Fruit fly (Drosophila melanogaster) whole organism, embryonic: ENCODE results near the gene CG9616.

Experiments
- Adf1 ChIP-seq: fragments of 200-800 bp; sonication (Bioruptor generic); IDR thresholded peaks from 2 replicates; pipeline ENCODE4 v1.3.6; 2022; ENCODE audit warnings: missing biosample characterization, missing genetic modification characterization
- Bdp1 ChIP-seq: fragments of 200-800 bp; sonication (Bioruptor generic); optimal IDR thresholded peaks from 3 replicates; lab custom pipeline; 2016; ENCODE audit warnings: missing biosample characterization, missing genetic modification characterization
- CG10274 ChIP-seq: fragments of 200-800 bp; sonication (Bioruptor generic); optimal IDR thresholded peaks from 3 replicates; lab custom pipeline; 2017; ENCODE audit warnings: missing biosample characterization, mild to moderate bottlenecking, missing genetic modification characterization
- CG11093 ChIP-seq: fragments of 200-800 bp; sonication (Bioruptor generic); IDR thresholded peaks from 3 replicates; pipeline ENCODE4 v1.3.6; 2022; ENCODE audit warnings: missing biosample characterization, missing genetic modification characterization
- CG12219 ChIP-seq: fragments of 200-800 bp; sonication (Bioruptor generic); optimal IDR thresholded peaks from 3 replicates; lab custom pipeline; 2018; ENCODE audit warnings: missing biosample characterization, mild to moderate bottlenecking, missing genetic modification characterization
- CG12236 ChIP-seq: fragments of 200-800 bp; sonication (Bioruptor generic); optimal IDR thresholded peaks from 2 replicates; lab custom pipeline; 2016; ENCODE audit warnings: missing biosample characterization, missing genetic modification characterization
- CG13287 ChIP-seq: fragments of 200-800 bp; sonication (Bioruptor generic); IDR thresholded peaks from 2 replicates; pipeline ENCODE4 v1.3.6; 2022; ENCODE audit warnings: missing biosample characterization, missing genetic modification characterization; ENCODE audit not compliant: partially characterized antibody
- CG13775 ChIP-seq: fragments of 200-800 bp; sonication (Bioruptor generic); optimal IDR thresholded peaks from 3 replicates; lab custom pipeline; 2017; ENCODE audit warnings: missing biosample characterization, mild to moderate bottlenecking, missing genetic modification characterization
- CG14441 ChIP-seq: fragments of 200-800 bp; sonication (Bioruptor generic); IDR thresholded peaks from 2 replicates; pipeline ENCODE4 v1.3.6; 2022; ENCODE audit warnings: missing biosample characterization, missing genetic modification characterization
- CG16779 ChIP-seq: fragments of 200-800 bp; sonication (Bioruptor generic); IDR thresholded peaks from 2 replicates; pipeline ENCODE4 v1.3.6; 2022; ENCODE audit warnings: missing biosample characterization, missing genetic modification characterization
- CG17361 ChIP-seq: fragments of 200-800 bp; sonication (Bioruptor generic); IDR thresholded peaks from 3 replicates; pipeline ENCODE4 v1.3.6; 2022; ENCODE audit warnings: missing biosample characterization, missing genetic modification characterization
- CG18476 ChIP-seq: fragments of 200-800 bp; sonication (Bioruptor generic); optimal IDR thresholded peaks from 2 replicates; lab custom pipeline; 2016; ENCODE audit warnings: missing biosample characterization, mild to moderate bottlenecking, missing genetic modification characterization
- CG18619 ChIP-seq: fragments of 200-800 bp; sonication (Bioruptor generic); optimal IDR thresholded peaks from 3 replicates; lab custom pipeline; 2017; ENCODE audit warnings: missing biosample characterization, mild to moderate bottlenecking, missing genetic modification characterization
- CG2678 ChIP-seq: fragments of 200-800 bp; sonication (Bioruptor generic); optimal IDR thresholded peaks from 3 replicates; lab custom pipeline; 2019; ENCODE audit warnings: missing biosample characterization, mild to moderate bottlenecking, missing genetic modification characterization, moderate library complexity
- CG2712 ChIP-seq: fragments of 200-800 bp; optimal IDR thresholded peaks from 3 replicates; lab custom pipeline; 2019; ENCODE audit warnings: missing biosample characterization, mild to moderate bottlenecking, missing genetic modification characterization, moderate library complexity
- CG3847 ChIP-seq: fragments of 200-800 bp; sonication (Bioruptor generic); IDR thresholded peaks from 2 replicates; pipeline ENCODE4 v1.3.6; 2022; ENCODE audit warnings: missing biosample characterization, missing genetic modification characterization
- CG4360 ChIP-seq: fragments of 200-800 bp; sonication (Bioruptor generic); IDR thresholded peaks from 2 replicates; pipeline ENCODE4 v1.3.6; 2022; ENCODE audit warnings: missing biosample characterization, missing genetic modification characterization
- CG4424 ChIP-seq: fragments of 200-800 bp; sonication (Bioruptor generic); optimal IDR thresholded peaks from 3 replicates; lab custom pipeline; 2016; ENCODE audit warnings: missing biosample characterization, missing genetic modification characterization
- CG8924 ChIP-seq: fragments of 200-800 bp; optimal IDR thresholded peaks from 3 replicates; lab custom pipeline; 2019; ENCODE audit warnings: missing biosample characterization, mild to moderate bottlenecking, missing genetic modification characterization, moderate library complexity
- CG9817 ChIP-seq: fragments of 200-800 bp; sonication (Bioruptor generic); optimal IDR thresholded peaks from 2 replicates; lab custom pipeline; 2018; ENCODE audit warnings: missing biosample characterization, mild to moderate bottlenecking, missing genetic modification characterization, moderate library complexity
- CG9876 ChIP-seq: fragments of 200-800 bp; sonication (Bioruptor generic); optimal IDR thresholded peaks from 2 replicates; lab custom pipeline; 2016; ENCODE audit warnings: missing biosample characterization, missing genetic modification characterization
- CTCF ChIP-seq: fragments of 200-800 bp; sonication (Bioruptor generic); optimal IDR thresholded peaks from 2 replicates; lab custom pipeline; 2017; ENCODE audit warnings: missing biosample characterization, mild to moderate bottlenecking, missing genetic modification characterization, moderate library complexity
- Dip3 ChIP-seq: fragments of 200-800 bp; sonication (Bioruptor generic); optimal IDR thresholded peaks from 3 replicates; lab custom pipeline; 2016; ENCODE audit warnings: missing biosample characterization, missing genetic modification characterization
- Elba2 ChIP-seq: fragments of 200-800 bp; sonication (Bioruptor generic); optimal IDR thresholded peaks from 3 replicates; lab custom pipeline; 2016; ENCODE audit warnings: missing biosample characterization, missing genetic modification characterization
- Ets97D ChIP-seq: fragments of 200-800 bp; sonication (Bioruptor generic); optimal IDR thresholded peaks from 3 replicates; lab custom pipeline; 2016; ENCODE audit warnings: missing biosample characterization, missing genetic modification characterization
- Gsc ChIP-seq: fragments of 200-800 bp; sonication (Bioruptor generic); IDR thresholded peaks from 2 replicates; pipeline ENCODE4 v1.3.6; 2022; ENCODE audit warnings: missing biosample characterization, missing genetic modification characterization
- HHEX ChIP-seq: fragments of 200-800 bp; sonication (Bioruptor generic); optimal IDR thresholded peaks from 3 replicates; lab custom pipeline; 2017; ENCODE audit warnings: missing biosample characterization, mild to moderate bottlenecking, missing genetic modification characterization, missing genetic modification reagents
- HLH54F ChIP-seq: fragments of 200-800 bp; sonication (Bioruptor generic); optimal IDR thresholded peaks from 3 replicates; lab custom pipeline; 2016; ENCODE audit warnings: missing biosample characterization, missing genetic modification characterization
- Hr39 ChIP-seq: fragments of >200 bp; optimal IDR thresholded peaks from 2 replicates; lab custom pipeline; 2017
- Hr78 ChIP-seq, 2 experiments: fragments of 200-800 bp in 1 of 2; fragments of >200 bp in 1 of 2; sonication (Bioruptor generic) in 1 of 2; optimal IDR thresholded peaks; 2 replicates each; lab custom pipeline; 2017 to 2019; ENCODE audit warnings: missing biosample characterization in 2 of 2, missing genetic modification characterization in 2 of 2, mild to moderate bottlenecking in 1 of 2, moderate library complexity in 1 of 2
- MBD-R2 ChIP-seq: fragments of 200-800 bp; sonication (Bioruptor generic); IDR thresholded peaks from 2 replicates; pipeline ENCODE4 v1.3.6; 2022; ENCODE audit warnings: missing biosample characterization, missing genetic modification characterization
- Nf-YB ChIP-seq: fragments of 200-800 bp; sonication (Bioruptor generic); optimal IDR thresholded peaks from 3 replicates; lab custom pipeline; 2019; ENCODE audit warnings: missing biosample characterization, mild to moderate bottlenecking, missing genetic modification characterization, moderate library complexity
- NfI ChIP-seq: fragments of 200-800 bp; sonication (Bioruptor generic); optimal IDR thresholded peaks from 3 replicates; lab custom pipeline; 2018; ENCODE audit warnings: missing biosample characterization, mild to moderate bottlenecking, missing genetic modification characterization, moderate library complexity
- Oli ChIP-seq: fragments of 200-800 bp; sonication (Bioruptor generic); optimal IDR thresholded peaks from 2 replicates; lab custom pipeline; 2018; ENCODE audit warnings: missing biosample characterization, mild to moderate bottlenecking, missing genetic modification characterization, moderate library complexity
- Pdp1 ChIP-seq, 2 experiments: fragments of 200-800 bp; sonication (Bioruptor generic); optimal IDR thresholded peaks; 3 replicates each; lab custom pipeline; 2016; ENCODE audit warnings: missing biosample characterization in 2 of 2, missing genetic modification characterization in 2 of 2, mild to moderate bottlenecking in 1 of 2, moderate library complexity in 1 of 2
- ap ChIP-seq: fragments of 200-800 bp; sonication (Bioruptor generic); IDR thresholded peaks from 2 replicates; pipeline ENCODE4 v1.3.6; 2022; ENCODE audit warnings: missing biosample characterization, missing genetic modification characterization
- cg ChIP-seq: fragments of 200-800 bp; sonication (Bioruptor generic); optimal IDR thresholded peaks from 3 replicates; lab custom pipeline; 2019; ENCODE audit warnings: missing biosample characterization, mild to moderate bottlenecking, missing genetic modification characterization, moderate library complexity
- chn ChIP-seq: fragments of 200-800 bp; sonication (Bioruptor generic); optimal IDR thresholded peaks from 2 replicates; lab custom pipeline; 2016; ENCODE audit warnings: missing biosample characterization, missing genetic modification characterization
- crol ChIP-seq: fragments of 200-800 bp; sonication (Bioruptor generic); IDR thresholded peaks from 2 replicates; pipeline ENCODE4 v1.3.6; 2022; ENCODE audit warnings: missing biosample characterization, missing genetic modification characterization
- dmrt11E ChIP-seq: fragments of 200-800 bp; sonication (Bioruptor generic); optimal IDR thresholded peaks from 3 replicates; lab custom pipeline; 2018; ENCODE audit warnings: missing biosample characterization, mild to moderate bottlenecking, missing genetic modification characterization, moderate library complexity
- grau ChIP-seq: fragments of 200-800 bp; optimal IDR thresholded peaks from 3 replicates; lab custom pipeline; 2019; ENCODE audit warnings: missing biosample characterization, mild to moderate bottlenecking, missing genetic modification characterization, moderate library complexity
- ham ChIP-seq: fragments of 200-800 bp; sonication (Bioruptor generic); IDR thresholded peaks from 2 replicates; pipeline ENCODE4 v1.3.6; 2022; ENCODE audit warnings: missing biosample characterization, missing genetic modification characterization
- hbn ChIP-seq: fragments of 200-800 bp; sonication (Bioruptor generic); IDR thresholded peaks from 2 replicates; pipeline ENCODE4 v1.3.6; 2022; ENCODE audit warnings: missing biosample characterization, missing genetic modification characterization; ENCODE audit not compliant: partially characterized antibody
- luna ChIP-seq: fragments of 200-800 bp; sonication (Bioruptor generic); optimal IDR thresholded peaks from 2 replicates; lab custom pipeline; 2016; ENCODE audit warnings: missing biosample characterization, missing genetic modification characterization
- nmo ChIP-seq: fragments of 200-800 bp; sonication (Bioruptor generic); optimal IDR thresholded peaks from 2 replicates; lab custom pipeline; 2018; ENCODE audit warnings: missing biosample characterization, mild to moderate bottlenecking, missing genetic modification characterization, moderate library complexity
- pan ChIP-seq, 4 experiments: fragments of >200 bp in 3 of 4; fragments of 200-800 bp in 1 of 4; sonication (Bioruptor generic) in 1 of 4; optimal IDR thresholded peaks in 3 of 4; IDR thresholded peaks in 1 of 4; 2 replicates each; pipeline versions ENCODE4 v1.3.6 to Lab custom; 2017 to 2022; ENCODE audit warnings: missing biosample characterization in 2 of 4, missing genetic modification characterization in 2 of 4, mixed read lengths in 1 of 4
- pum ChIP-seq: fragments of 200-800 bp; sonication (Bioruptor generic); optimal IDR thresholded peaks from 2 replicates; lab custom pipeline; 2016; ENCODE audit warnings: missing biosample characterization, missing genetic modification characterization
- sima ChIP-seq: fragments of 200-800 bp; sonication (Bioruptor generic); optimal IDR thresholded peaks from 2 replicates; lab custom pipeline; 2016; ENCODE audit warnings: missing biosample characterization, missing genetic modification characterization
- so ChIP-seq: fragments of 200-800 bp; sonication (Bioruptor generic); IDR thresholded peaks from 3 replicates; pipeline ENCODE4 v1.3.6; 2022; ENCODE audit warnings: missing biosample characterization, missing genetic modification characterization
- tin ChIP-seq: fragments of 200-800 bp; sonication (Bioruptor generic); optimal IDR thresholded peaks from 3 replicates; lab custom pipeline; 2016; ENCODE audit warnings: missing biosample characterization, missing genetic modification characterization
- zfh2 ChIP-seq: fragments of 200-800 bp; sonication (Bioruptor generic); optimal IDR thresholded peaks from 2 replicates; lab custom pipeline; 2016; ENCODE audit warnings: missing biosample characterization, missing genetic modification characterization

The CG9616 gene

DNA sequence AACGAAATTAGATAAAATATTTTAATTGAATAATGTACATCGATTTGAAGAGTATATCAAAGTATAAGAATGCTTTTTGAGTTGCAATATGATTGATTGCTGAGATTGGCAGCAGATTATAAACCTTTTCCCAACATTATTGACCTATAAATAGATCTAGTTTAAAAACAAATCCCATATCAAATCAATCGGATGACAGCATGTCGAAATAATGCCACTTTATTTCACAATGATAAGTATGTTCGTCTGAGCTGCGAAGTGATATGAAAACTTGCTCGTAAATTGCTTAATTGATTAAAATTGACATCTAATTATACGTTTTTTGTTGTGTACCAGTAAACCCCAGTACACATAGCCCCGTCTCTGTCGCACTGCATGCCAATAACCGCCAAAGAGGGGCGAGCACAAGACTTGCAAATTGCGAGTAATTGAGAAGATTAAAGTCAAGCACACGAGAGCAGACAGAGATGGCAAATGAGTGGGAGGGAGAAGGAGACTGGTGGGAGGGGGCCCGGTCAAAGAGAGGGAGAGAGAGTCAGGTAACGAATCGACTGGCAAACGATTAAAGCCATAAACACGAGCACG is 37.9 kb upstream of the CG9616 start (continued):
- TF ChIP-seq luna (GFP tag; lab: Kevin White, UChicago) = peak; percentile 60
- no peak for TF ChIP-seq dmrt11E (tag; lab: Kevin White, UChicago)
- no peak for TF ChIP-seq CG4424 (GFP tag; lab: Kevin White, UChicago)
- peak; percentile 37 for TF ChIP-seq Dip3
- TF ChIP-seq CG18619 (GFP tag; lab: Kevin White, UChicago) = peak; percentile 55
- no peak for TF ChIP-seq Adf1 (GFP tag; lab: Robert Waterston, UW)
- no peak for TF ChIP-seq CG10274 (GFP tag; lab: Kevin White, UChicago)
- no peak for TF ChIP-seq CTCF (GFP tag; lab: Kevin White, UChicago)
- TF ChIP-seq CG3847 (GFP tag; lab: Robert Waterston, UW) = no peak
- TF ChIP-seq Bdp1 (GFP tag; lab: Kevin White, UChicago) = no peak
- TF ChIP-seq HHEX (GFP tag; lab: Kevin White, UChicago) = peak; percentile 38
- TF ChIP-seq CG12219 (GFP tag; lab: Kevin White, UChicago) = no peak
- TF ChIP-seq Hr39 (lab: Kevin White, UChicago) = no peak
- TF ChIP-seq cg (GFP tag; lab: Kevin White, UChicago) = no peak
- no peak for TF ChIP-seq CG9876 (GFP tag; lab: Kevin White, UChicago)
- no peak for TF ChIP-seq CG17361 (GFP tag; lab: Robert Waterston, UW)
- TF ChIP-seq Elba2 (GFP tag; lab: Kevin White, UChicago) = no peak
- peak; percentile 29 for TF ChIP-seq HLH54F (GFP tag; lab: Kevin White, UChicago)
- TF ChIP-seq CG13775 (GFP tag; lab: Kevin White, UChicago) = peak; percentile 56
- no peak for TF ChIP-seq CG18476
- TF ChIP-seq NfI = peak; percentile 19
- TF ChIP-seq CG4360 (GFP tag; lab: Robert Waterston, UW) = no peak
- TF ChIP-seq ap (GFP tag; lab: Robert Waterston, UW) = no peak
- TF ChIP-seq pum (GFP tag; lab: Kevin White, UChicago) = no peak
- TF ChIP-seq CG13287 (GFP tag; lab: Robert Waterston, UW) = no peak
- peak; percentile 42 for TF ChIP-seq nmo (GFP tag; lab: Kevin White, UChicago)
- TF ChIP-seq Ets97D (GFP tag; lab: Kevin White, UChicago) = no peak
- TF ChIP-seq hbn = no peak
- TF ChIP-seq Gsc (GFP tag; lab: Robert Waterston, UW) = no peak
- TF ChIP-seq CG11093 (GFP tag; lab: Robert Waterston, UW) = no peak
- peak; percentile 65 for TF ChIP-seq zfh2
- TF ChIP-seq CG12236 (GFP tag; lab: Kevin White, UChicago) = no peak
- TF ChIP-seq sima = no peak
- no peak for TF ChIP-seq ham (GFP tag; lab: Robert Waterston, UW)
- no peak for TF ChIP-seq crol (GFP tag; lab: Robert Waterston, UW)
- no peak for TF ChIP-seq Nf-YB (GFP tag; lab: Kevin White, UChicago)
- TF ChIP-seq CG16779 (GFP tag; lab: Robert Waterston, UW) = no peak
- peak; percentile 55 for TF ChIP-seq CG2678 (tag; lab: Kevin White, UChicago)
- TF ChIP-seq Pdp1 (GFP tag; optimal IDR thresholded peaks at IDR 0.05; lab: Kevin White, UChicago) = peak in 1 of 2 experiments; percentile 30
- TF ChIP-seq Hr78 (GFP tag; optimal IDR thresholded peaks at IDR 0.05; lab: Kevin White, UChicago) = no peak
- TF ChIP-seq MBD-R2 (GFP tag; lab: Robert Waterston, UW) = no peak
- no peak for TF ChIP-seq CG14441 (GFP tag; lab: Robert Waterston, UW)
- peak; percentile 72 for TF ChIP-seq Oli (tag; lab: Kevin White, UChicago)
- TF ChIP-seq tin (GFP tag; lab: Kevin White, UChicago) = no peak
- peak; percentile 61 for TF ChIP-seq grau (tag; lab: Kevin White, UChicago)
- no peak for TF ChIP-seq pan (optimal IDR thresholded peaks at IDR 0.05; lab: Kevin White, UChicago)
- TF ChIP-seq pan (GFP tag; optimal IDR thresholded peaks at IDR 0.05 in 1 of 2, IDR thresholded peaks at IDR 0.05 in 1 of 2) = no peak
- TF ChIP-seq CG2712 = peak; percentile 29
- TF ChIP-seq CG8924 (tag; lab: Kevin White, UChicago) = peak; percentile 18
- TF ChIP-seq CG9817 (tag; lab: Kevin White, UChicago) = peak; percentile 45
- TF ChIP-seq so (GFP tag; lab: Robert Waterston, UW) = no peak
- TF ChIP-seq chn = peak; percentile 1
